Fruit fly (Drosophila melanogaster): ENCODE data around the gene CG43063.

The CG43063 gene

dm6 chr3R:13065180-13065757, 20.8 kb upstream of the CG43063 start:
- no peak for TF ChIP-seq Hr96 (GFP tag; optimal IDR thresholded peaks at IDR 0.05)
- no peak for TF ChIP-seq toe (GFP tag; optimal IDR thresholded peaks at IDR 0.05)
- no peak for TF ChIP-seq bab1 (GFP tag; optimal IDR thresholded peaks at IDR 0.05)
- no peak for TF ChIP-seq Crg-1 (GFP tag; optimal IDR thresholded peaks at IDR 0.05)
- TF ChIP-seq CG14711 (tag; optimal IDR thresholded peaks at IDR 0.05), result no peak
- TF ChIP-seq pad (GFP tag; optimal IDR thresholded peaks at IDR 0.05), result no peak
- no peak for TF ChIP-seq CG11617 (GFP tag; optimal IDR thresholded peaks at IDR 0.05)
- TF ChIP-seq cnc (optimal IDR thresholded peaks at IDR 0.05), result no peak
- TF ChIP-seq CG7101 (tag; optimal IDR thresholded peaks at IDR 0.05), result no peak
- TF ChIP-seq tj (GFP tag; optimal IDR thresholded peaks at IDR 0.05), result no peak
- TF ChIP-seq CG5204 (GFP tag; optimal IDR thresholded peaks at IDR 0.05), result no peak
- no peak for TF ChIP-seq Clk (GFP tag; optimal IDR thresholded peaks at IDR 0.05)
- TF ChIP-seq cic (GFP tag; optimal IDR thresholded peaks at IDR 0.05), result no peak
- TF ChIP-seq CG12768 (GFP tag; optimal IDR thresholded peaks at IDR 0.05), result no peak

- TF ChIP-seq CG7045 (GFP tag; optimal IDR thresholded peaks at IDR 0.05), result no peak
- TF ChIP-seq kay (GFP tag; ENCODE audit: borderline replicate concordance), result peak; percentile 74
- TF ChIP-seq pad (GFP tag; optimal IDR thresholded peaks at IDR 0.05), result peak; percentile 6
- TF ChIP-seq Crg-1 (GFP tag; optimal IDR thresholded peaks at IDR 0.05), result no peak
- peak; percentile 62 for TF ChIP-seq CG7101 (tag; optimal IDR thresholded peaks at IDR 0.05)
- TF ChIP-seq Mnt (GFP tag; optimal IDR thresholded peaks at IDR 0.05), result no peak
- TF ChIP-seq CG14711 (tag; optimal IDR thresholded peaks at IDR 0.05), result peak; percentile 40
Observed at dm6 chr3R:13068022-13068421, 18.0 kb upstream of the CG43063 start.

dm6 chr3R:13070011-13070619, 15.9 kb upstream of the CG43063 start:
- TF ChIP-seq cic (GFP tag; optimal IDR thresholded peaks at IDR 0.05), result no peak
- no peak for TF ChIP-seq CG7045 (GFP tag; optimal IDR thresholded peaks at IDR 0.05)
- TF ChIP-seq CG5204 (GFP tag; optimal IDR thresholded peaks at IDR 0.05), result no peak
- no peak for TF ChIP-seq kay (GFP tag; ENCODE audit: borderline replicate concordance)
- TF ChIP-seq toe (GFP tag; optimal IDR thresholded peaks at IDR 0.05), result no peak
- no peak for TF ChIP-seq CG12768 (GFP tag; optimal IDR thresholded peaks at IDR 0.05)
- no peak for TF ChIP-seq Hr96 (GFP tag; optimal IDR thresholded peaks at IDR 0.05)
- TF ChIP-seq Clk (GFP tag; optimal IDR thresholded peaks at IDR 0.05), result no peak
- TF ChIP-seq cnc (optimal IDR thresholded peaks at IDR 0.05), result no peak
- TF ChIP-seq ovo (GFP tag; optimal IDR thresholded peaks at IDR 0.05), result no peak
- TF ChIP-seq CG1620 (GFP tag; optimal IDR thresholded peaks at IDR 0.05), result no peak
- TF ChIP-seq CG11617 (GFP tag; optimal IDR thresholded peaks at IDR 0.05), result no peak
- no peak for TF ChIP-seq CG14711 (tag; optimal IDR thresholded peaks at IDR 0.05)
- TF ChIP-seq Crg-1 (GFP tag; optimal IDR thresholded peaks at IDR 0.05), result no peak
- no peak for TF ChIP-seq pad (GFP tag; optimal IDR thresholded peaks at IDR 0.05)
- TF ChIP-seq Mnt (GFP tag; optimal IDR thresholded peaks at IDR 0.05), result no peak
- TF ChIP-seq CG7101 (tag; optimal IDR thresholded peaks at IDR 0.05), result no peak
- TF ChIP-seq bab1 (GFP tag; optimal IDR thresholded peaks at IDR 0.05), result no peak
- TF ChIP-seq tj (GFP tag; optimal IDR thresholded peaks at IDR 0.05), result no peak
- no peak for TF ChIP-seq CG33017 (tag; optimal IDR thresholded peaks at IDR 0.05)

dm6 chr3R:13072052-13072451, 14.0 kb upstream of the CG43063 start:
- TF ChIP-seq Mnt (GFP tag; optimal IDR thresholded peaks at IDR 0.05) (no peak), ovo (GFP tag; optimal IDR thresholded peaks at IDR 0.05) (no peak), CG33017 (tag; optimal IDR thresholded peaks at IDR 0.05) (no peak), cnc (optimal IDR thresholded peaks at IDR 0.05) (no peak), Hr96 (GFP tag; optimal IDR thresholded peaks at IDR 0.05) (no peak), CG11617 (GFP tag; optimal IDR thresholded peaks at IDR 0.05) (no peak), CG7045 (GFP tag; optimal IDR thresholded peaks at IDR 0.05) (no peak), cic (GFP tag; optimal IDR thresholded peaks at IDR 0.05) (no peak), toe (GFP tag; optimal IDR thresholded peaks at IDR 0.05) (no peak), Clk (GFP tag; optimal IDR thresholded peaks at IDR 0.05) (no peak)

- TF ChIP-seq CG1620 (GFP tag; optimal IDR thresholded peaks at IDR 0.05) (no peak), CG5204 (GFP tag; optimal IDR thresholded peaks at IDR 0.05) (no peak), tj (GFP tag; optimal IDR thresholded peaks at IDR 0.05) (no peak), Mnt (GFP tag; optimal IDR thresholded peaks at IDR 0.05) (no peak), CG33017 (tag; optimal IDR thresholded peaks at IDR 0.05) (no peak), ovo (GFP tag; optimal IDR thresholded peaks at IDR 0.05) (no peak), cic (GFP tag; optimal IDR thresholded peaks at IDR 0.05) (no peak), CG7045 (GFP tag; optimal IDR thresholded peaks at IDR 0.05) (no peak), CG7101 (tag; optimal IDR thresholded peaks at IDR 0.05) (no peak), toe (GFP tag; optimal IDR thresholded peaks at IDR 0.05) (no peak), CG11617 (GFP tag; optimal IDR thresholded peaks at IDR 0.05) (no peak), CG12768 (GFP tag; optimal IDR thresholded peaks at IDR 0.05) (no peak), Clk (GFP tag; optimal IDR thresholded peaks at IDR 0.05) (no peak), Crg-1 (GFP tag; optimal IDR thresholded peaks at IDR 0.05) (no peak), bab1 (GFP tag; optimal IDR thresholded peaks at IDR 0.05) (no peak), pad (GFP tag; optimal IDR thresholded peaks at IDR 0.05) (no peak)
Observed at dm6 chr3R:13073174-13073573, 12.8 kb upstream of the CG43063 start.

dm6 chr3R:13074588-13074987, 11.4 kb upstream of the CG43063 start:
- TF ChIP-seq toe (GFP tag; optimal IDR thresholded peaks at IDR 0.05), result no peak
